Worm (Caenorhabditis elegans) whole organism, L1 larva: ENCODE data around the gene sdz-5.
A peak's percentile ranks its signal among the peaks of the same experiment; 100 is the strongest.

Experiments used
- C16A3.4 ChIP-seq: fragments of 150-350 bp; optimal IDR thresholded peaks from 2 replicates; lab custom pipeline; 2014; ENCODE audit warnings: missing biosample characterization, missing genetic modification characterization
- C34B4.2 ChIP-seq: sonication (generic microtip); optimal IDR thresholded peaks from 2 replicates; lab custom pipeline; 2017; ENCODE audit warnings: mild to moderate bottlenecking, missing genetic modification characterization, missing compliant biosample characterization
- F16B12.6 ChIP-seq: fragments of 150-350 bp; optimal IDR thresholded peaks from 2 replicates; lab custom pipeline; 2014; ENCODE audit warnings: missing biosample characterization, missing genetic modification characterization
- blmp-1 ChIP-seq: fragments of 150-350 bp; optimal IDR thresholded peaks from 2 replicates; lab custom pipeline; 2014; ENCODE audit warnings: missing biosample characterization, missing genetic modification characterization
- ceh-82 ChIP-seq, 3 experiments: fragments of 150-350 bp in 1 of 3; sonication (generic microtip) in 2 of 3; optimal IDR thresholded peaks; 2 replicates each; lab custom pipeline; 2014 to 2017; ENCODE audit warnings: missing biosample characterization in 3 of 3, missing genetic modification characterization in 3 of 3
- dsc-1 ChIP-seq: sonication (generic microtip); optimal IDR thresholded peaks from 2 replicates; lab custom pipeline; 2016; ENCODE audit warnings: mild to moderate bottlenecking, missing genetic modification characterization, missing compliant biosample characterization
- efl-1 ChIP-seq, 4 experiments: fragments of 150-350 bp; optimal IDR thresholded peaks in 3 of 4; peaks in 1 of 4; 1 replicate in 1 of 4; 2 replicates in 3 of 4; lab custom pipeline; 2014; ENCODE audit warnings: missing biosample characterization in 2 of 4, missing genetic modification characterization in 2 of 4, missing genetic modification reagents in 2 of 4
- egl-27 ChIP-seq, 2 experiments: fragments of 150-350 bp in 1 of 2; sonication (generic microtip); optimal IDR thresholded peaks; 3 replicates each; lab custom pipeline; 2017 to 2018; ENCODE audit warnings: missing biosample characterization in 2 of 2, missing genetic modification characterization in 2 of 2, missing genetic modification reagents in 2 of 2
- elt-3 ChIP-seq, 6 experiments: fragments of 150-350 bp in 1 of 6; sonication (generic microtip); optimal IDR thresholded peaks; 2 replicates each; lab custom pipeline; 2017 to 2018; ENCODE audit warnings: missing biosample characterization in 6 of 6, missing genetic modification characterization in 6 of 6, inconsistent platforms in 1 of 6
- fkh-8 ChIP-seq: sonication (generic microtip); optimal IDR thresholded peaks from 2 replicates; lab custom pipeline; 2016; ENCODE audit warnings: mild to moderate bottlenecking, missing genetic modification characterization, missing compliant biosample characterization
- grh-1 ChIP-seq: fragments of 200-800 bp; sonication (Bioruptor generic); IDR thresholded peaks from 2 replicates; pipeline ENCODE4 v1.3.6; 2022; ENCODE audit warnings: missing genetic modification reagents, missing genetic modification characterization, missing compliant biosample characterization
- hlh-4 ChIP-seq: sonication (generic microtip); optimal IDR thresholded peaks from 2 replicates; lab custom pipeline; 2016; ENCODE audit warnings: mild to moderate bottlenecking, missing genetic modification characterization, missing compliant biosample characterization
- irx-1 ChIP-seq: sonication (generic microtip); optimal IDR thresholded peaks from 2 replicates; lab custom pipeline; 2016; ENCODE audit warnings: missing genetic modification characterization, missing compliant biosample characterization
- isw-1 ChIP-seq: fragments of 200-800 bp; sonication (Bioruptor generic); IDR thresholded peaks from 2 replicates; pipeline ENCODE4 v1.3.6; 2022; ENCODE audit warnings: missing genetic modification characterization, missing compliant biosample characterization
- jun-1 ChIP-seq: fragments of 150-350 bp; optimal IDR thresholded peaks from 2 replicates; lab custom pipeline; 2014; ENCODE audit warnings: missing biosample characterization, missing genetic modification reagents, missing genetic modification characterization
- lin-14 ChIP-seq: fragments of 200-800 bp; sonication (Bioruptor generic); optimal IDR thresholded peaks from 2 replicates; lab custom pipeline; 2018; ENCODE audit warnings: mild to moderate bottlenecking, missing genetic modification characterization, moderate library complexity, missing compliant biosample characterization
- lir-3 ChIP-seq: sonication (generic microtip); optimal IDR thresholded peaks from 2 replicates; lab custom pipeline; 2016; ENCODE audit warnings: mild to moderate bottlenecking, missing genetic modification characterization, moderate library complexity, missing compliant biosample characterization; ENCODE audit not compliant: poor library complexity
- lsy-2 ChIP-seq, 2 experiments: fragments of 150-350 bp; optimal IDR thresholded peaks; 2 replicates each; lab custom pipeline; 2014; ENCODE audit warnings: missing biosample characterization in 2 of 2, missing genetic modification characterization in 2 of 2
- mep-1 ChIP-seq: fragments of 150-350 bp; optimal IDR thresholded peaks from 2 replicates; lab custom pipeline; 2014; ENCODE audit warnings: missing biosample characterization, missing genetic modification characterization
- nhr-19 ChIP-seq: fragments of 200-800 bp; sonication (Bioruptor generic); conservative IDR thresholded peaks from 2 replicates; pipeline ENCODE4 v1.3.6; 2022; ENCODE audit warnings: missing genetic modification characterization, missing compliant biosample characterization
- nhr-20 ChIP-seq: sonication (generic microtip); optimal IDR thresholded peaks from 2 replicates; lab custom pipeline; 2016; ENCODE audit warnings: mild to moderate bottlenecking, missing genetic modification characterization, missing compliant biosample characterization
- nhr-47 ChIP-seq: sonication (generic microtip); optimal IDR thresholded peaks from 2 replicates; lab custom pipeline; 2016; ENCODE audit warnings: mild to moderate bottlenecking, missing genetic modification characterization, moderate library complexity, missing compliant biosample characterization
- nhr-71 ChIP-seq: sonication (generic microtip); optimal IDR thresholded peaks from 2 replicates; lab custom pipeline; 2016; ENCODE audit warnings: mild to moderate bottlenecking, missing genetic modification characterization, moderate library complexity, missing compliant biosample characterization
- nhr-77 ChIP-seq: fragments of 150-350 bp; optimal IDR thresholded peaks from 2 replicates; lab custom pipeline; 2014; ENCODE audit warnings: missing biosample characterization, missing genetic modification characterization
- nhr-85 ChIP-seq: sonication (generic microtip); peaks from one replicate; lab custom pipeline; 2016; ENCODE audit warnings: missing genetic modification characterization, inconsistent platforms, missing compliant biosample characterization
- nhr-90 ChIP-seq: sonication (generic microtip); optimal IDR thresholded peaks from 2 replicates; lab custom pipeline; 2016; ENCODE audit warnings: mild to moderate bottlenecking, missing genetic modification characterization, missing compliant biosample characterization; ENCODE audit not compliant: poor library complexity
- rnt-1 ChIP-seq: sonication (generic microtip); optimal IDR thresholded peaks from 2 replicates; lab custom pipeline; 2016; ENCODE audit warnings: mild to moderate bottlenecking, missing genetic modification characterization, moderate library complexity, missing compliant biosample characterization
- snpc-4 ChIP-seq: fragments of 150-350 bp; optimal IDR thresholded peaks from 2 replicates; lab custom pipeline; 2014; ENCODE audit warnings: missing biosample characterization, missing genetic modification characterization
- snu-23 ChIP-seq: sonication (generic microtip); optimal IDR thresholded peaks from 2 replicates; lab custom pipeline; 2016; ENCODE audit warnings: missing genetic modification characterization, missing compliant biosample characterization
- swsn-7 ChIP-seq: sonication (generic microtip); optimal IDR thresholded peaks from 2 replicates; lab custom pipeline; 2016; ENCODE audit warnings: missing genetic modification characterization, missing compliant biosample characterization
- tbx-2 ChIP-seq: sonication (generic microtip); optimal IDR thresholded peaks from 2 replicates; lab custom pipeline; 2016; ENCODE audit warnings: missing genetic modification characterization, missing compliant biosample characterization
- zag-1 ChIP-seq: fragments of 150-350 bp; optimal IDR thresholded peaks from 2 replicates; lab custom pipeline; 2014; ENCODE audit warnings: missing biosample characterization, missing genetic modification characterization
- ztf-11 ChIP-seq, 2 experiments: sonication (generic microtip); optimal IDR thresholded peaks; 2 replicates each; lab custom pipeline; 2016 to 2017; ENCODE audit warnings: missing genetic modification characterization in 2 of 2, missing biosample characterization in 1 of 2, missing compliant biosample characterization in 1 of 2

sdz-5 gene

DNA sequence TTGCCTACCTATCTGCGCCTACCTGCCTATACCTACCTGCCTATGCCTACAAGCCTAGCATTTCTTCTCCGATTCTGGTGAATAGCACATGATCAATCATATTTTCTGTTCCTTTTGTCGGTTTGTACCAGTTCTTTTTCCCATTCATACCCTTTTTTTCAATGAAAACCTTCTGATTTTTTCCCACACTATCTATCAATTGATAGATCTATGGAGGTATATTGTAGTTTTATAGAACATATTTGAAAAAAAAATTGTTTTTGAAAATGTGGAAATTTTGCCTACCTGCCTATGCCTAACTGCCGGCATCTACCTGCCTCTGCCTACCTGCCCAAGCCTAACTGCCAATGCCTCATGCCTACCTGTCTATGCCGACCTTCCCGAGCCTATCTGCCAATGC lies 44.9 kb upstream of the sdz-5 start:
- no peak for TF ChIP-seq ceh-82 (tag; optimal IDR thresholded peaks at IDR 0.05; lab: Kevin White, UChicago)
- no peak for TF ChIP-seq dsc-1 (tag; lab: Kevin White, UChicago)
- TF ChIP-seq lir-3 (tag; lab: Kevin White, UChicago) = no peak
- no peak for TF ChIP-seq egl-27 (tag; optimal IDR thresholded peaks at IDR 0.05; lab: Kevin White, UChicago)
- no peak for TF ChIP-seq F16B12.6 (tag; lab: Kevin White, UChicago)
- TF ChIP-seq hlh-4 = no peak
- no peak for TF ChIP-seq nhr-47 (tag; lab: Kevin White, UChicago)
- no peak for TF ChIP-seq snpc-4
- no peak for TF ChIP-seq zag-1 (tag; lab: Kevin White, UChicago)
- TF ChIP-seq C16A3.4 (tag; lab: Kevin White, UChicago) = no peak

DNA sequence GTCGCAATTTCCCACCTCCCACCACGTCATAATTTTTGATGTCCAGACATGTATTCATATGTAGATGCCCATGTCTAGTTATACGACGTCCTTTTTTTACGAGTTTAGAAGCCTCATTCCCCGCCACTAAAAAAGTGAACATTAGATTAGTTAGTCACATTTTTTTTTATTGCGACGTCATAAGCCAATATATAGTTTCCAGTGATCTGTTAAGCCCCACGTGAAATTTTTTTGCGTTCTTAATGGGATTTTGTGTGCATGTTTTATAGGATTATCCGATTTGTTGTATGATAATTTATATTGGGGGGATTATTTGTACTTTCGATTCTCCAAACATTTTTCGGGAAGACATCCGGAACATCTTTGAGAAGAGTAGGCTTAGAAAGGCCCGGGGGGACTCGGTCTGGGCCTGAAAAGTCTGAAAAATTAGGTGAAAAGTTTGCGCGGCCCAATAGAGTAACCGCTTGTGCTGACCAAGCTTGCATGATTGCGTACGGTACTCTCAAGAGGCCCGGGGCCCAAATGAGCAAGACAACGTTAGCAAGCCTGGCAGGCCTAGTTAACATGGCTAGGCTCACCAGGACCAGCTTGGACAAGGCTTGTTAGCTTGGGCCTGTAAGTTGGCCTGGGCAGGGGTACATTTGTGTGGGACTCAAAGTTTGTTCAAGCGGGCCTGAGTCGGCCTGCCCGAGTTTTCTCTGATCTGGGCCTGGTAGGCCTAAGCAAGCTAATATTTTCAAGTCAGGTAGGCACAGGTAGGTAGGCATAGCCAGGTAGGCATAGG lies 43.1 kb upstream of the sdz-5 start:
- no peak for TF ChIP-seq lin-14 (GFP tag; lab: Kevin White, UChicago)
- TF ChIP-seq nhr-47 (tag; lab: Kevin White, UChicago) = peak; percentile 23
- peak; percentile 22 for TF ChIP-seq fkh-8 (tag; lab: Kevin White, UChicago)
- peak; percentile 95 for TF ChIP-seq dsc-1 (tag; lab: Kevin White, UChicago)

DNA sequence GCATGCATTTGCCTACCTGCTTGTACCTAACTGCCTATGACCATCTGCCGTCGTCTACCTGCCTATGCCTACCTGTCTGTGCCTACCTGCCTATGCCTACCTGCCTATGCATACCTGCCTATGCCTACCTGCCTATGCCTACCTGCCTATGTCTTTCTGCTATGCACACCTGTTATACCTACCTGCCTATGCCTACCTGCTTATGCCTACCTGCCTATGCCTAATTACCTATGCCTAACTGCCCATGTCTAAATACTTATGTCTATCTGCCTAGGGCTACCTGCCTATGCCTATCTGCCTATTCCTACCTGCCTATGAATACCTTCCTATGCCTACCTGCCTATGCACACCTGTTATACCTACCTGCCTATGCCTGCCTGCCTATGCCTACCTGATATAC lies 42.1 kb upstream of the sdz-5 start:
- TF ChIP-seq isw-1 (GFP tag; lab: Robert Waterston, UW) (no peak), elt-3 (tag; optimal IDR thresholded peaks at IDR 0.05; lab: Kevin White, UChicago) (no peak)

DNA sequence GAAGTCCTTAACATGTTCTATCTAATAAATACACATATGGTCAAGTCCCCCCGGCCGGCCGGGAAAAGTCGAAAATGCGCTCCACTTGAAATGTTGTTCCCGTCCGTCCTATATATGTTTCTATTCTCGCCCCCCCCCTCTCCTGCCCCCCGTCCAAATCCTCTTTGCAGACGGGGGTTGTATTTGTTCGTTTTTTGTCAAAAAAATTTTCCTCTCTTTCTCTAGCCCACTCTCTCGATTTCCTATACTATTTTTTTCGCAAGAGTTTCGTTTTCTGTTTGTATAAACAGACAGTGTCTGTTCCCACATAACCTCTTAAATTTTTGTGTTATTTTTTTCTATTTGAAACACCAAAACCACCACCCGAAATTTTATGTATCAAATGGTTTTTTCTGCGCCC lies 41.4 kb upstream of the sdz-5 start:
- TF ChIP-seq lsy-2 (tag; optimal IDR thresholded peaks at IDR 0.05; lab: Kevin White, UChicago) (peak; percentile 8 to 20), snu-23 (GFP tag; lab: Kevin White, UChicago) (peak; percentile 7), grh-1 (0 out of 2 replicates have a peak, but pooled peaks have one; percentile 24), jun-1 (no peak), mep-1 (tag; lab: Kevin White, UChicago) (no peak), lin-14 (GFP tag; lab: Kevin White, UChicago) (peak; percentile 67), efl-1 (optimal IDR thresholded peaks at IDR 0.05; lab: Kevin White, UChicago) (peak; percentile 6 to 23), efl-1 (GFP tag; optimal IDR thresholded peaks at IDR 0.05 in 1 of 2; lab: Kevin White, UChicago) (peak in 1 of 2 experiments; percentile 88), irx-1 (tag; lab: Kevin White, UChicago) (no peak), swsn-7 (tag; lab: Kevin White, UChicago) (peak; percentile 25), nhr-47 (tag; lab: Kevin White, UChicago) (peak; percentile 1), nhr-19 (peak; percentile 31), nhr-85 (tag; lab: Kevin White, UChicago) (peak; percentile 68), C34B4.2 (tag; lab: Kevin White, UChicago) (no peak), nhr-20 (peak; percentile 37), blmp-1 (tag; lab: Kevin White, UChicago) (peak; percentile 8), ztf-11 (tag; optimal IDR thresholded peaks at IDR 0.05; lab: Kevin White, UChicago) (no peak), nhr-90 (tag; lab: Kevin White, UChicago) (no peak), nhr-71 (peak; percentile 31), nhr-77 (tag; lab: Kevin White, UChicago) (peak; percentile 31), rnt-1 (no peak), elt-3 (tag; optimal IDR thresholded peaks at IDR 0.05; lab: Kevin White, UChicago) (no peak), tbx-2 (tag; lab: Kevin White, UChicago) (peak; percentile 37)
